Worm (Caenorhabditis elegans): ENCODE results near the gene hsp-4.

hsp-4 gene

ce11 chrII:7352507-7352906 is at the start of gene hsp-4:
hsp-4 (minus strand) TSS chrII:7352645.
- TF ChIP-seq Y56A3A.18 (GFP tag; IDR thresholded peaks at IDR 0.05): no peak
- 0 out of 2 replicates have a peak, but pooled peaks have one; percentile 9 for TF ChIP-seq aptf-2 (GFP tag; conservative IDR thresholded peaks at IDR 0.05)
- peak in 1 of 2 experiments; percentile 70 for TF ChIP-seq let-607 (tag; optimal IDR thresholded peaks at IDR 0.05)
- no peak for TF ChIP-seq egl-44 (GFP tag; IDR thresholded peaks at IDR 0.05)
- TF ChIP-seq hsf-1 (GFP tag; IDR thresholded peaks at IDR 0.05): peak; percentile 54; the same call in 1 of the 2 replicates

ce11 chrII:7398712-7399111 is 46.3 kb upstream of the hsp-4 start, which contains the start of gene C07D10.1:
C07D10.1 (plus strand) TSS chrII:7399012.
- TF ChIP-seq somi-1 (GFP tag; optimal IDR thresholded peaks at IDR 0.05) (no peak), Y67H2A.10 (GFP tag; conservative IDR thresholded peaks at IDR 0.05) (no peak), madf-6 (GFP tag; IDR thresholded peaks at IDR 0.05) (no peak), rpc-1 (optimal IDR thresholded peaks at IDR 0.05) (no peak), rpc-1 (tag; optimal IDR thresholded peaks at IDR 0.05) (no peak), Y79H2A.3 (GFP tag; conservative IDR thresholded peaks at IDR 0.05) (no peak), attf-6 (GFP tag; IDR thresholded peaks at IDR 0.05) (no peak), ceh-58 (GFP tag; IDR thresholded peaks at IDR 0.05) (no peak), zfh-2 (GFP tag; conservative IDR thresholded peaks at IDR 0.05) (no peak), madf-3 (GFP tag; IDR thresholded peaks at IDR 0.05) (no peak), pbrm-1 (GFP tag; IDR thresholded peaks at IDR 0.05) (no peak), lin-35 (GFP tag; optimal IDR thresholded peaks at IDR 0.05) (no peak), egrh-3 (GFP tag; IDR thresholded peaks at IDR 0.05) (no peak), tbp1 (GFP tag; optimal IDR thresholded peaks at IDR 0.05) (no peak), ceh-100 (GFP tag; IDR thresholded peaks at IDR 0.05) (no peak), T26A5.8 (tag; optimal IDR thresholded peaks at IDR 0.05) (no peak)

ce11 chrII:7397273-7397840 is 44.9 kb upstream of the hsp-4 start:
- TF ChIP-seq him-1 (tag; optimal IDR thresholded peaks at IDR 0.05) (no peak), bed-1 (GFP tag; IDR thresholded peaks at IDR 0.05) (no peak), K11D2.4 (GFP tag; IDR thresholded peaks at IDR 0.05) (no peak), madf-6 (GFP tag; IDR thresholded peaks at IDR 0.05) (0 out of 2 replicates have a peak, but pooled peaks have one; percentile 17), ztf-18 (tag; optimal IDR thresholded peaks at IDR 0.05) (no peak), madf-10 (tag; optimal IDR thresholded peaks at IDR 0.05) (no peak), ceh-100 (GFP tag; IDR thresholded peaks at IDR 0.05) (no peak), nhr-90 (tag; optimal IDR thresholded peaks at IDR 0.05) (no peak), attf-6 (GFP tag; IDR thresholded peaks at IDR 0.05) (no peak), snpc-3.4 (tag; optimal IDR thresholded peaks at IDR 0.05) (no peak), ama-1 (optimal IDR thresholded peaks at IDR 0.05) (no peak), ama-1 (GFP tag; optimal IDR thresholded peaks at IDR 0.05) (peak in 1 of 2 experiments; percentile 13), B0019.2 (GFP tag; conservative IDR thresholded peaks at IDR 0.05) (no peak), atf-7 (tag; optimal IDR thresholded peaks at IDR 0.05) (no peak), hmg-1.2 (GFP tag; IDR thresholded peaks at IDR 0.05) (no peak), efl-1 (GFP tag; optimal IDR thresholded peaks at IDR 0.05) (peak; percentile 8), let-526 (GFP tag; IDR thresholded peaks at IDR 0.05) (no peak), somi-1 (GFP tag; optimal IDR thresholded peaks at IDR 0.05) (no peak), egl-44 (GFP tag; IDR thresholded peaks at IDR 0.05) (no peak), xnd-1 (tag; optimal IDR thresholded peaks at IDR 0.05) (no peak), F49E8.2 (tag; optimal IDR thresholded peaks at IDR 0.05; ENCODE audit: insufficient read depth) (no peak), pbrm-1 (GFP tag; IDR thresholded peaks at IDR 0.05) (no peak), lin-40 (tag; optimal IDR thresholded peaks at IDR 0.05) (no peak), nhr-80 (tag; optimal IDR thresholded peaks at IDR 0.05) (no peak), F57A8.1 (GFP tag; optimal IDR thresholded peaks at IDR 0.05) (no peak), snpc-4 (GFP tag; optimal IDR thresholded peaks at IDR 0.05) (no peak), snpc-4 (tag; optimal IDR thresholded peaks at IDR 0.05) (peak in 2 of 4 experiments; percentile 8 to 18), D2030.7 (GFP tag; IDR thresholded peaks at IDR 0.05) (no peak), cebp-1 (GFP tag; IDR thresholded peaks at IDR 0.05) (no peak), cebp-1 (tag; optimal IDR thresholded peaks at IDR 0.05) (peak; percentile 29), F22D6.2 (tag; optimal IDR thresholded peaks at IDR 0.05) (no peak)

Measured in whole organism, young adult.